Worm (Caenorhabditis elegans): ENCODE results near the gene C05D9.4.

DNA sequence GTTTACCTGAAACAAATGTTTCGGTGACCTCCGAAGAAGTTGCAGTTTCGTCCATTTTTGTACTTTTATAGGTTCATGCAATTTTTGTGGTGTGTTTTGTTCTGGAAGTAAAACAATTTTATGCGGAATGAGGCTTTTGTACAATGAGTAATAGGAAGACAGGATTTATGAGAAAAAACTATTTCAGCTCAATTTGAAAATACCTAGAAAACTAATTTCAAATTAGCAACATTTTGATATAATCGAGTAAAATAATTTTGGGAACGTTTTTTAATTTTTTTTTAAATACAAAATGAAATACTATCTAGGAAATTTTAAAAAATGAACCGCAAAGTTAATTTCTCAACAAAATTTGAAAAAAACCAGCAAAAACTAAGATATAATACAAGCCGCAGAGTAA, 19.8 kb upstream of the C05D9.4 start, which contains the start of gene rei-2:
- TF ChIP-seq pha-4 (tag; optimal IDR thresholded peaks at IDR 0.05) (no peak), ceh-9 (tag; optimal IDR thresholded peaks at IDR 0.05) (no peak)

Measured in whole organism, late embryonic.